Worm (Caenorhabditis elegans) whole organism, young adult: ENCODE results near the gene swp-1.

Experiments
- B0336.3 ChIP-seq: fragments of 200-800 bp; sonication (Bioruptor generic); IDR thresholded peaks from 2 replicates; pipeline ENCODE4 v1.3.6; 2022; ENCODE audit warnings: missing genetic modification characterization, missing compliant biosample characterization
- F10E7.11 ChIP-seq: sonication (generic microtip); optimal IDR thresholded peaks from 2 replicates; lab custom pipeline; 2017; ENCODE audit warnings: mild to moderate bottlenecking, missing genetic modification characterization, moderate library complexity, missing compliant biosample characterization
- F39B2.1 ChIP-seq: fragments of 200-800 bp; sonication (Bioruptor generic); IDR thresholded peaks from 2 replicates; pipeline ENCODE4 v1.3.6; 2022; ENCODE audit warnings: missing genetic modification reagents, missing genetic modification characterization, missing compliant biosample characterization
- F57A8.1 ChIP-seq: fragments of 200-800 bp; sonication (Bioruptor generic); optimal IDR thresholded peaks from 2 replicates; lab custom pipeline; 2018; ENCODE audit warnings: mild to moderate bottlenecking, missing genetic modification characterization, moderate library complexity, missing compliant biosample characterization
- K11D2.4 ChIP-seq: fragments of 200-800 bp; sonication (Bioruptor generic); IDR thresholded peaks from 2 replicates; pipeline ENCODE4 v1.3.6; 2022; ENCODE audit warnings: missing genetic modification reagents, missing genetic modification characterization, missing compliant biosample characterization
- Y53F4B.3 ChIP-seq: fragments of 200-800 bp; sonication (Bioruptor generic); IDR thresholded peaks from 2 replicates; pipeline ENCODE4 v1.3.6; 2022; ENCODE audit warnings: missing genetic modification reagents, missing genetic modification characterization, missing compliant biosample characterization
- Y79H2A.3 ChIP-seq: fragments of 200-800 bp; sonication (Bioruptor generic); conservative IDR thresholded peaks from 2 replicates; pipeline ENCODE4 v1.3.6; 2022; ENCODE audit warnings: missing genetic modification reagents, missing genetic modification characterization, missing compliant biosample characterization
- ZK185.1 ChIP-seq: sonication (generic microtip); optimal IDR thresholded peaks from 2 replicates; lab custom pipeline; 2016; ENCODE audit warnings: mild to moderate bottlenecking, missing genetic modification characterization, missing compliant biosample characterization; ENCODE audit not compliant: poor library complexity, severe bottlenecking
- ama-1 ChIP-seq, 3 experiments: fragments of 150-350 bp in 1 of 3; sonication (generic microtip) in 2 of 3; optimal IDR thresholded peaks; 2 replicates each; lab custom pipeline; 2014 to 2018; ENCODE audit warnings: missing biosample characterization in 2 of 3, missing genetic modification characterization in 2 of 3, missing genetic modification reagents in 2 of 3
- attf-5 ChIP-seq: fragments of 200-800 bp; sonication (Bioruptor generic); optimal IDR thresholded peaks from 2 replicates; lab custom pipeline; 2018; ENCODE audit warnings: mild to moderate bottlenecking, missing genetic modification characterization, missing compliant biosample characterization
- cebp-1 ChIP-seq, 2 experiments: fragments of 200-800 bp in 1 of 2; sonication (Bioruptor generic) in 1 of 2; sonication (generic microtip) in 1 of 2; IDR thresholded peaks in 1 of 2; optimal IDR thresholded peaks in 1 of 2; 2 replicates each; pipeline versions ENCODE4 v1.3.6 to Lab custom; 2017 to 2022; ENCODE audit warnings: missing compliant biosample characterization in 2 of 2, missing genetic modification characterization in 2 of 2, mild to moderate bottlenecking in 1 of 2, missing genetic modification reagents in 1 of 2, moderate library complexity in 1 of 2
- ceh-27 ChIP-seq: fragments of 200-800 bp; sonication (Bioruptor generic); optimal IDR thresholded peaks from 2 replicates; lab custom pipeline; 2018; ENCODE audit warnings: mild to moderate bottlenecking, missing genetic modification characterization, moderate library complexity, missing compliant biosample characterization
- chd-7 ChIP-seq: sonication (generic microtip); optimal IDR thresholded peaks from 2 replicates; lab custom pipeline; 2016; ENCODE audit warnings: mild to moderate bottlenecking, missing genetic modification characterization, moderate library complexity, missing compliant biosample characterization
- dox-1 ChIP-seq: fragments of 200-800 bp; sonication (Bioruptor generic); IDR thresholded peaks from 2 replicates; pipeline ENCODE4 v1.3.6; 2022; ENCODE audit warnings: missing genetic modification reagents, missing genetic modification characterization, missing compliant biosample characterization
- dpff-1 ChIP-seq: sonication (generic microtip); optimal IDR thresholded peaks from 2 replicates; lab custom pipeline; 2017; ENCODE audit warnings: mild to moderate bottlenecking, missing genetic modification characterization, missing compliant biosample characterization
- efl-1 ChIP-seq: fragments of 150-350 bp; optimal IDR thresholded peaks from 2 replicates; lab custom pipeline; 2014; ENCODE audit warnings: missing biosample characterization, missing genetic modification reagents, missing genetic modification characterization
- egrh-3 ChIP-seq: fragments of 200-800 bp; sonication (Bioruptor generic); IDR thresholded peaks from 2 replicates; pipeline ENCODE4 v1.3.6; 2022; ENCODE audit warnings: missing genetic modification reagents, missing genetic modification characterization, missing compliant biosample characterization
- hmg-1.2 ChIP-seq: fragments of 200-800 bp; sonication (Bioruptor generic); IDR thresholded peaks from 2 replicates; pipeline ENCODE4 v1.3.6; 2022; ENCODE audit warnings: missing genetic modification reagents, missing genetic modification characterization, missing compliant biosample characterization
- hrde-1 ChIP-seq: sonication (generic microtip); optimal IDR thresholded peaks from 2 replicates; lab custom pipeline; 2016; ENCODE audit warnings: missing genetic modification characterization, mild to moderate bottlenecking, missing compliant biosample characterization, moderate library complexity, missing genotype, missing genetic modification reagents, borderline replicate concordance
- hsf-1 ChIP-seq: fragments of 200-800 bp; sonication (Bioruptor generic); IDR thresholded peaks from 2 replicates; pipeline ENCODE4 v1.3.6; 2022; ENCODE audit warnings: missing genetic modification reagents, missing genetic modification characterization, missing compliant biosample characterization
- let-607 ChIP-seq, 2 experiments: fragments of 200-800 bp in 1 of 2; sonication (Bioruptor generic) in 1 of 2; sonication (generic microtip) in 1 of 2; optimal IDR thresholded peaks; 2 replicates each; lab custom pipeline; 2016 to 2018; ENCODE audit warnings: mild to moderate bottlenecking in 2 of 2, missing compliant biosample characterization in 2 of 2, missing genetic modification characterization in 2 of 2, moderate library complexity in 2 of 2, missing genotype in 1 of 2
- lin-26 ChIP-seq: fragments of 200-800 bp; sonication (Bioruptor generic); IDR thresholded peaks from 2 replicates; pipeline ENCODE4 v1.3.6; 2022; ENCODE audit warnings: missing genetic modification reagents, missing genetic modification characterization, missing compliant biosample characterization
- lin-35 ChIP-seq, 3 experiments: fragments of 150-350 bp in 2 of 3; sonication (generic microtip) in 1 of 3; optimal IDR thresholded peaks; 2 replicates each; lab custom pipeline; 2014 to 2018; ENCODE audit warnings: missing biosample characterization in 3 of 3, missing genetic modification characterization in 3 of 3, missing genetic modification reagents in 3 of 3
- lin-40 ChIP-seq: sonication (generic microtip); optimal IDR thresholded peaks from 2 replicates; lab custom pipeline; 2016; ENCODE audit warnings: missing genetic modification characterization, mild to moderate bottlenecking, missing compliant biosample characterization, missing genotype, missing genetic modification reagents
- lin-54 ChIP-seq: fragments of 200-800 bp; sonication (Bioruptor generic); optimal IDR thresholded peaks from 2 replicates; lab custom pipeline; 2018; ENCODE audit warnings: mild to moderate bottlenecking, missing genetic modification characterization, missing compliant biosample characterization
- lsy-27 ChIP-seq: sonication (generic microtip); optimal IDR thresholded peaks from 2 replicates; lab custom pipeline; 2017; ENCODE audit warnings: missing genetic modification characterization, mild to moderate bottlenecking, missing compliant biosample characterization, antibody characterized with exemption, missing genotype, borderline replicate concordance; ENCODE audit not compliant: insufficient read depth
- madf-10 ChIP-seq: sonication (generic microtip); optimal IDR thresholded peaks from 2 replicates; lab custom pipeline; 2016; ENCODE audit warnings: mild to moderate bottlenecking, missing genetic modification characterization, missing compliant biosample characterization
- madf-6 ChIP-seq: fragments of 200-800 bp; sonication (Bioruptor generic); IDR thresholded peaks from 2 replicates; pipeline ENCODE4 v1.3.6; 2022; ENCODE audit warnings: missing genetic modification reagents, missing genetic modification characterization, missing compliant biosample characterization
- mcd-1 ChIP-seq: fragments of 200-800 bp; sonication (Bioruptor generic); IDR thresholded peaks from 2 replicates; pipeline ENCODE4 v1.3.6; 2022; ENCODE audit warnings: missing genetic modification reagents, missing genetic modification characterization, missing compliant biosample characterization
- nfya-1 ChIP-seq: sonication (generic microtip); optimal IDR thresholded peaks from 2 replicates; lab custom pipeline; 2017; ENCODE audit warnings: antibody characterized with exemption, missing compliant biosample characterization, missing genetic modification characterization, borderline replicate concordance; ENCODE audit not compliant: insufficient read depth
- nfyb-1 ChIP-seq: fragments of 200-800 bp; sonication (Bioruptor generic); IDR thresholded peaks from 2 replicates; pipeline ENCODE4 v1.3.6; 2022; ENCODE audit warnings: missing genetic modification reagents, missing genetic modification characterization, missing compliant biosample characterization
- nhr-80 ChIP-seq: sonication (generic microtip); optimal IDR thresholded peaks from 2 replicates; lab custom pipeline; 2016; ENCODE audit warnings: missing genetic modification characterization, missing compliant biosample characterization
- nhr-90 ChIP-seq: sonication (generic microtip); optimal IDR thresholded peaks from 2 replicates; lab custom pipeline; 2016; ENCODE audit warnings: missing genotype, mild to moderate bottlenecking, missing genetic modification characterization, missing compliant biosample characterization
- pbrm-1 ChIP-seq: fragments of 200-800 bp; sonication (Bioruptor generic); IDR thresholded peaks from 2 replicates; pipeline ENCODE4 v1.3.6; 2022; ENCODE audit warnings: missing genetic modification reagents, missing genetic modification characterization, missing compliant biosample characterization
- rcor-1 ChIP-seq: fragments of 200-800 bp; sonication (Bioruptor generic); IDR thresholded peaks from 2 replicates; pipeline ENCODE4 v1.3.6; 2022; ENCODE audit warnings: missing genetic modification reagents, missing genetic modification characterization, missing compliant biosample characterization
- snpc-4 ChIP-seq, 5 experiments: fragments of 150-350 bp in 1 of 5; sonication (generic microtip) in 4 of 5; optimal IDR thresholded peaks; 2 replicates each; lab custom pipeline; 2014 to 2018; ENCODE audit warnings: missing genetic modification characterization in 5 of 5, missing biosample characterization in 3 of 5, antibody characterized with exemption in 2 of 5, mild to moderate bottlenecking in 2 of 5, missing compliant biosample characterization in 2 of 5, missing genotype in 2 of 5, moderate library complexity in 2 of 5, missing genetic modification reagents in 1 of 5
- tbp1 ChIP-seq: fragments of 200-800 bp; sonication (Bioruptor generic); optimal IDR thresholded peaks from 2 replicates; lab custom pipeline; 2018; ENCODE audit warnings: mild to moderate bottlenecking, missing genetic modification characterization, missing compliant biosample characterization
- ztf-18 ChIP-seq: sonication (generic microtip); optimal IDR thresholded peaks from 2 replicates; lab custom pipeline; 2016; ENCODE audit warnings: missing genotype, mild to moderate bottlenecking, missing genetic modification characterization, missing compliant biosample characterization
- ztf-25 ChIP-seq: fragments of 200-800 bp; sonication (Bioruptor generic); IDR thresholded peaks from 2 replicates; pipeline ENCODE4 v1.3.6; 2022; ENCODE audit warnings: missing genetic modification reagents, missing genetic modification characterization, missing compliant biosample characterization
- ztf-26 ChIP-seq: sonication (generic microtip); optimal IDR thresholded peaks from 2 replicates; lab custom pipeline; 2017; ENCODE audit warnings: missing genetic modification characterization, missing compliant biosample characterization
- ztf-28 ChIP-seq: fragments of 200-800 bp; sonication (Bioruptor generic); IDR thresholded peaks from 2 replicates; pipeline ENCODE4 v1.3.6; 2022; ENCODE audit warnings: missing genetic modification reagents, missing genetic modification characterization, missing compliant biosample characterization

Gene swp-1

ce11 chrIII:5717173-5717748 is 11.9 kb upstream of the swp-1 start:
- TF ChIP-seq hrde-1 (peak; percentile 22), mcd-1 (GFP tag; lab: Robert Waterston, UW) (0 out of 2 replicates have a peak, but pooled peaks have one; percentile 5), hmg-1.2 (GFP tag; lab: Robert Waterston, UW) (0 out of 2 replicates have a peak, but pooled peaks have one; percentile 21), F39B2.1 (GFP tag; lab: Robert Waterston, UW) (no peak), efl-1 (no peak), B0336.3 (peak; percentile 17; the same call in 1 of the 2 replicates), F57A8.1 (GFP tag; lab: Kevin White, UChicago) (no peak), madf-6 (GFP tag; lab: Robert Waterston, UW) (0 out of 2 replicates have a peak, but pooled peaks have one; percentile 14), ama-1 (optimal IDR thresholded peaks at IDR 0.05; lab: Kevin White, UChicago) (peak; percentile 0), ama-1 (GFP tag; optimal IDR thresholded peaks at IDR 0.05; lab: Kevin White, UChicago) (no peak), egrh-3 (GFP tag; lab: Robert Waterston, UW) (no peak), lin-26 (GFP tag; lab: Robert Waterston, UW) (0 out of 2 replicates have a peak, but pooled peaks have one; percentile 31)

DNA sequence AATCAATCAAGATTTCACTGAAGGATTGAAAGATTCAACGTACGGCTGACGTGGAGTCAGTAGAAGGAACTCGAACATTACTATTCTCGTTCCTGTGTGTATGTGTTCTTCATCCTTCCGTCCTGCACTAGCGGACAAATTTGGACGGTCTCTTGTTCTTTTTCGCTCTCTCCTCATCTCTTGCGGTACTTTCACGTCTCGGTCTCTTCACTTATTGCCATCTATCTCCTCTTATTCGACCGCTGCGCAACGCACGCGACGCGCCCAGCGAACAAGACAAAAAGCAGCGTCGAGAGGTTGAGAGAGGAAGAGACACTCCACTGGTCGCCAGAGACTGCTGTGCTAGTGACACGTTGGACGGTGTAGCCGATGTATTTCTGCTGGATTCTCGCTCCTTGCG is 10.1 kb upstream of the swp-1 start:
- TF ChIP-seq rcor-1 (GFP tag; lab: Robert Waterston, UW) (peak; percentile 6; the same call in 1 of the 2 replicates), ztf-25 (GFP tag; lab: Robert Waterston, UW) (no peak), Y53F4B.3 (GFP tag; lab: Robert Waterston, UW) (no peak), nhr-80 (tag; lab: Kevin White, UChicago) (peak; percentile 79), nfya-1 (tag; lab: Kevin White, UChicago) (no peak), dpff-1 (tag; lab: Kevin White, UChicago) (no peak), mcd-1 (GFP tag; lab: Robert Waterston, UW) (peak; percentile 60), madf-10 (tag; lab: Kevin White, UChicago) (peak; percentile 69), dox-1 (GFP tag; lab: Robert Waterston, UW) (peak; percentile 33; the same call in 1 of the 2 replicates), hsf-1 (0 out of 2 replicates have a peak, but pooled peaks have one; percentile 41), F10E7.11 (peak; percentile 40), cebp-1 (GFP tag; IDR thresholded peaks at IDR 0.05; lab: Robert Waterston, UW) (no peak), cebp-1 (tag; optimal IDR thresholded peaks at IDR 0.05; lab: Kevin White, UChicago) (peak; percentile 52), lin-40 (tag; lab: Kevin White, UChicago) (peak; percentile 47), pbrm-1 (GFP tag; lab: Robert Waterston, UW) (peak; percentile 44), lin-54 (GFP tag; lab: Kevin White, UChicago) (peak; percentile 1), tbp1 (GFP tag; lab: Kevin White, UChicago) (peak; percentile 45), nfyb-1 (GFP tag; lab: Robert Waterston, UW) (peak; percentile 40; the same call in 1 of the 2 replicates), snpc-4 (GFP tag; optimal IDR thresholded peaks at IDR 0.05; lab: Kevin White, UChicago) (no peak), snpc-4 (tag; optimal IDR thresholded peaks at IDR 0.05; lab: Kevin White, UChicago) (peak in 2 of 4 experiments; percentile 38), chd-7 (peak; percentile 11), ZK185.1 (tag; lab: Kevin White, UChicago) (peak; percentile 41), lin-35 (GFP tag; optimal IDR thresholded peaks at IDR 0.05; lab: Kevin White, UChicago) (peak in 1 of 3 experiments; percentile 44), ztf-28 (GFP tag; lab: Robert Waterston, UW) (0 out of 2 replicates have a peak, but pooled peaks have one; percentile 26), hmg-1.2 (GFP tag; lab: Robert Waterston, UW) (peak; percentile 88; the same call in 1 of the 2 replicates), lin-26 (GFP tag; lab: Robert Waterston, UW) (0 out of 2 replicates have a peak, but pooled peaks have one; percentile 15), hrde-1 (no peak), attf-5 (GFP tag; lab: Kevin White, UChicago) (peak; percentile 51), lsy-27 (tag; lab: Kevin White, UChicago) (no peak), Y79H2A.3 (GFP tag; lab: Robert Waterston, UW) (no peak), nhr-90 (tag; lab: Kevin White, UChicago) (no peak), ztf-26 (tag; lab: Kevin White, UChicago) (peak; percentile 81), K11D2.4 (GFP tag; lab: Robert Waterston, UW) (no peak), let-607 (tag; optimal IDR thresholded peaks at IDR 0.05; lab: Kevin White, UChicago) (peak; percentile 69 to 79), ztf-18 (tag; lab: Kevin White, UChicago) (peak; percentile 17), ceh-27 (GFP tag; lab: Kevin White, UChicago) (peak; percentile 87), B0336.3 (peak; percentile 36; the same call in 1 of the 2 replicates)
